Worm (Caenorhabditis elegans) whole organism, L4 larva: ENCODE data around the gene gana-1.

Experiments used
- F26F4.8 ChIP-seq: fragments of 200-800 bp; sonication (Bioruptor generic); conservative IDR thresholded peaks from 2 replicates; pipeline ENCODE4 v1.3.6; 2022; ENCODE audit warnings: missing genetic modification characterization, missing compliant biosample characterization
- F37D6.2 ChIP-seq: sonication (generic microtip); optimal IDR thresholded peaks from 2 replicates; lab custom pipeline; 2016; ENCODE audit warnings: mild to moderate bottlenecking, missing genetic modification characterization, missing compliant biosample characterization
- F44E2.7 ChIP-seq: fragments of 200-800 bp; sonication (Bioruptor generic); IDR thresholded peaks from 2 replicates; pipeline ENCODE4 v2.1.2; 2022; ENCODE audit warnings: missing genetic modification characterization, missing compliant biosample characterization
- T20F7.1 ChIP-seq: fragments of 200-800 bp; sonication (Bioruptor generic); optimal IDR thresholded peaks from 2 replicates; lab custom pipeline; 2018; ENCODE audit warnings: mild to moderate bottlenecking, missing genetic modification characterization, missing compliant biosample characterization
- Y75B8A.6 ChIP-seq: fragments of 200-800 bp; sonication (Bioruptor generic); IDR thresholded peaks from 2 replicates; pipeline ENCODE4 v1.3.6; 2022; ENCODE audit warnings: missing genetic modification reagents, missing genetic modification characterization, missing compliant biosample characterization
- ZK337.2 ChIP-seq: fragments of 200-800 bp; sonication (Bioruptor generic); IDR thresholded peaks from 2 replicates; pipeline ENCODE4 v1.3.6; 2022; ENCODE audit warnings: missing genetic modification reagents, missing genetic modification characterization, missing compliant biosample characterization
- aha-1 ChIP-seq: fragments of 150-350 bp; peaks from one replicate; lab custom pipeline; 2014; ENCODE audit warnings: missing biosample characterization, missing genetic modification characterization
- aly-2 ChIP-seq: sonication (generic microtip); optimal IDR thresholded peaks from 2 replicates; lab custom pipeline; 2018; ENCODE audit warnings: missing biosample characterization, missing genetic modification characterization
- arid-1 ChIP-seq: fragments of 200-800 bp; sonication (Bioruptor generic); conservative IDR thresholded peaks from 2 replicates; pipeline ENCODE4 v1.3.6; 2022; ENCODE audit warnings: missing genetic modification reagents, missing genetic modification characterization, missing compliant biosample characterization
- attf-4 ChIP-seq: sonication (generic microtip); optimal IDR thresholded peaks from 3 replicates; lab custom pipeline; 2017; ENCODE audit warnings: missing biosample characterization, missing genetic modification characterization
- ceh-20 ChIP-seq: fragments of 200-800 bp; sonication (Bioruptor generic); IDR thresholded peaks from 2 replicates; pipeline ENCODE4 v1.3.6; 2022; ENCODE audit warnings: missing genetic modification reagents, missing genetic modification characterization, missing compliant biosample characterization
- ceh-44 ChIP-seq: fragments of 200-800 bp; sonication (Bioruptor generic); IDR thresholded peaks from 2 replicates; pipeline ENCODE4 v1.3.6; 2022; ENCODE audit warnings: missing genetic modification reagents, missing genetic modification characterization, missing compliant biosample characterization
- ctbp-1 ChIP-seq: fragments of 200-800 bp; sonication (Bioruptor generic); IDR thresholded peaks from 2 replicates; pipeline ENCODE4 v1.3.6; 2022; ENCODE audit warnings: missing genetic modification reagents, missing genetic modification characterization, missing compliant biosample characterization
- daf-16 ChIP-seq, 3 experiments: sonication (generic microtip); optimal IDR thresholded peaks; 2 replicates each; lab custom pipeline; 2016 to 2017; ENCODE audit warnings: missing genetic modification characterization in 3 of 3, missing genetic modification reagents in 3 of 3, mild to moderate bottlenecking in 2 of 3, missing compliant biosample characterization in 2 of 3, missing biosample characterization in 1 of 3, moderate library complexity in 1 of 3
- dmd-6 ChIP-seq: fragments of 200-800 bp; sonication (Bioruptor generic); IDR thresholded peaks from 2 replicates; pipeline ENCODE4 v1.3.6; 2022; ENCODE audit warnings: missing genetic modification reagents, missing genetic modification characterization, missing compliant biosample characterization
- dmd-8 ChIP-seq: fragments of 200-800 bp; sonication (Bioruptor generic); IDR thresholded peaks from 2 replicates; pipeline ENCODE4 v1.3.6; 2022; ENCODE audit warnings: missing genetic modification characterization, missing compliant biosample characterization
- dve-1 ChIP-seq: sonication (generic microtip); optimal IDR thresholded peaks from 2 replicates; lab custom pipeline; 2017; ENCODE audit warnings: antibody characterized with exemption, mild to moderate bottlenecking, missing genetic modification characterization, missing compliant biosample characterization; ENCODE audit not compliant: insufficient read depth
- egl-43 ChIP-seq: fragments of 200-800 bp; sonication (Bioruptor generic); IDR thresholded peaks from 2 replicates; pipeline ENCODE4 v1.3.6; 2022; ENCODE audit warnings: missing genetic modification reagents, missing genetic modification characterization, missing compliant biosample characterization
- hif-1 ChIP-seq, 2 experiments: sonication (generic microtip); optimal IDR thresholded peaks; 2 replicates each; lab custom pipeline; 2016 to 2017; ENCODE audit warnings: missing compliant biosample characterization in 2 of 2, missing genetic modification characterization in 2 of 2, missing genetic modification reagents in 2 of 2, missing genotype in 2 of 2, mild to moderate bottlenecking in 1 of 2
- jun-1 ChIP-seq: fragments of 150-350 bp; optimal IDR thresholded peaks from 2 replicates; lab custom pipeline; 2014; ENCODE audit warnings: missing biosample characterization, missing genetic modification reagents, missing genetic modification characterization
- lin-1 ChIP-seq: fragments of 200-800 bp; sonication (Bioruptor generic); IDR thresholded peaks from 2 replicates; pipeline ENCODE4 v1.3.6; 2022; ENCODE audit warnings: missing genetic modification reagents, missing genetic modification characterization, missing compliant biosample characterization
- lin-13 ChIP-seq: fragments of 150-350 bp; optimal IDR thresholded peaks from 2 replicates; lab custom pipeline; 2014; ENCODE audit warnings: missing biosample characterization, missing genetic modification reagents, missing genetic modification characterization
- mdl-1 ChIP-seq, 2 experiments: fragments of 150-350 bp in 1 of 2; sonication (generic microtip) in 1 of 2; optimal IDR thresholded peaks; 2 replicates each; lab custom pipeline; 2014 to 2017; ENCODE audit warnings: missing biosample characterization in 2 of 2, missing genetic modification characterization in 2 of 2
- mep-1 ChIP-seq: fragments of 150-350 bp; sonication (generic microtip); optimal IDR thresholded peaks from 3 replicates; lab custom pipeline; 2014; ENCODE audit warnings: missing biosample characterization, missing genetic modification characterization
- nhr-102 ChIP-seq: sonication (generic microtip); optimal IDR thresholded peaks from 2 replicates; lab custom pipeline; 2016; ENCODE audit warnings: mild to moderate bottlenecking, missing genetic modification characterization, moderate library complexity, missing compliant biosample characterization
- nhr-28 ChIP-seq: fragments of 150-350 bp; optimal IDR thresholded peaks from 2 replicates; lab custom pipeline; 2014; ENCODE audit warnings: missing biosample characterization, missing genetic modification characterization
- nhr-42 ChIP-seq: fragments of 200-800 bp; sonication (Bioruptor generic); IDR thresholded peaks from 2 replicates; pipeline ENCODE4 v1.3.6; 2022; ENCODE audit warnings: missing genetic modification characterization, missing compliant biosample characterization
- nhr-76 ChIP-seq: fragments of 150-350 bp; optimal IDR thresholded peaks from 2 replicates; lab custom pipeline; 2014; ENCODE audit warnings: missing biosample characterization, missing genetic modification characterization
- pha-4 ChIP-seq, 2 experiments: fragments of 150-350 bp in 1 of 2; fragments of 200-800 bp in 1 of 2; sonication (Bioruptor generic) in 1 of 2; IDR thresholded peaks in 1 of 2; optimal IDR thresholded peaks in 1 of 2; 2 replicates each; pipeline versions ENCODE4 v1.3.6 to Lab custom; 2014 to 2022; ENCODE audit warnings: missing genetic modification characterization in 2 of 2, missing genetic modification reagents in 2 of 2, missing biosample characterization in 1 of 2, missing compliant biosample characterization in 1 of 2
- snpc-4 ChIP-seq: fragments of 150-350 bp; optimal IDR thresholded peaks from 2 replicates; lab custom pipeline; 2014; ENCODE audit warnings: missing biosample characterization, missing genetic modification characterization
- spr-3 ChIP-seq: fragments of 200-800 bp; sonication (Bioruptor generic); optimal IDR thresholded peaks from 2 replicates; lab custom pipeline; 2018; ENCODE audit warnings: mild to moderate bottlenecking, missing genetic modification characterization, missing compliant biosample characterization
- tag-97 ChIP-seq: fragments of 200-800 bp; sonication (Bioruptor generic); IDR thresholded peaks from 2 replicates; pipeline ENCODE4 v1.3.6; 2022; ENCODE audit warnings: missing genetic modification characterization, missing compliant biosample characterization
- tra-1 ChIP-seq: fragments of 200-800 bp; sonication (Bioruptor generic); IDR thresholded peaks from 2 replicates; pipeline ENCODE4 v1.3.6; 2022; ENCODE audit warnings: missing genetic modification reagents, missing genetic modification characterization, missing compliant biosample characterization
- unc-62 ChIP-seq, 3 experiments: fragments of 150-350 bp in 1 of 3; sonication (generic microtip); optimal IDR thresholded peaks in 2 of 3; peaks in 1 of 3; 1 replicate in 1 of 3; 2 replicates in 2 of 3; lab custom pipeline; 2014 to 2017; ENCODE audit warnings: missing biosample characterization in 3 of 3, missing genetic modification characterization in 3 of 3, missing genetic modification reagents in 3 of 3, missing genotype in 1 of 3

gana-1 gene

DNA sequence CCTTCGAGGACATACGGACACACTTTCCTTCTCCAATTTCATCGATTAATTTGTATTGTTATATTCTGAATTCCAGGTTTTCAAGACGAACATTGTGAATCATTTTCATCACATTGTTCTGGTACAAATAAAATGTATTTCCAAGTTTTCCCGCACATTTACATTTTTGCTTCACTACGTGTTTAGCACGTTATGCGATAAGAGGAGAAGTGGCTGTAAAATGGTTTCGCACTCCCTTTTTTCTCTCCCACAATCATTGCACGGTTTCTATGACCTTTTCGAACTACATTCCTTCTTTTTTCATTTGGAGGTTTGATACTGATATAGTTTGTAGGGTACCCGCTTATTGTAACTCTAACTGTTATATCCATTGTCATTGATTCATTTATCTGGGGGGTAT is 26.7 kb downstream of the gana-1 start (continued):
- TF ChIP-seq T20F7.1 (GFP tag; lab: Kevin White, UChicago) (no peak), mdl-1 (tag; optimal IDR thresholded peaks at IDR 0.05; lab: Kevin White, UChicago) (peak in 1 of 2 experiments; percentile 13)

DNA sequence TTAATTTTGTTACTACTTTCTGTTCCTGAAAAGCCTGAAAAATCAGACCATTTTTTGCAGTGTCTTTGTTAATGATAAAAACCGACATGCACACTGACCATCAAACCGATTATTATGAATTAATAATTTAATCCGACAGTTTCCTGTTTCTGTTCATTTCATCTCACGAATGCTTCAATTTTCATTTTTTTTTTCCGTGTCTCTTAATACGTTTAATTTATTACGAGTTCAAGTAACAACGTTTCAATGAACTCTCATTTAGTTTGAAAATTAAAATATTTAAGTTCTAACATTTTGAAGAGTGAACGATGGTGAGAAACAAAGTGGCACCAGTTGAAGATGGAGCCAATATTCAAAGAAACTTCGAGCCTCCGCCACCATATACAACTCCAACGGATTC is 27.7 kb downstream of the gana-1 start, which contains the start of gene spin-1:
Gene spin-1, plus strand, starts transcription at position 301 of the 400 bp plus-strand sequence.
- TF ChIP-seq jun-1 (tag; lab: Kevin White, UChicago) (no peak), nhr-102 (tag; lab: Kevin White, UChicago) (no peak), F44E2.7 (GFP tag; lab: Robert Waterston, UW) (no peak), lin-13 (GFP tag; lab: Kevin White, UChicago) (no peak), lin-1 (no peak), aly-2 (tag; lab: Kevin White, UChicago) (no peak), tag-97 (GFP tag; lab: Robert Waterston, UW) (no peak), F37D6.2 (tag; lab: Kevin White, UChicago) (no peak), mep-1 (tag; lab: Kevin White, UChicago) (no peak), nhr-76 (no peak), nhr-42 (GFP tag; lab: Robert Waterston, UW) (no peak)

DNA sequence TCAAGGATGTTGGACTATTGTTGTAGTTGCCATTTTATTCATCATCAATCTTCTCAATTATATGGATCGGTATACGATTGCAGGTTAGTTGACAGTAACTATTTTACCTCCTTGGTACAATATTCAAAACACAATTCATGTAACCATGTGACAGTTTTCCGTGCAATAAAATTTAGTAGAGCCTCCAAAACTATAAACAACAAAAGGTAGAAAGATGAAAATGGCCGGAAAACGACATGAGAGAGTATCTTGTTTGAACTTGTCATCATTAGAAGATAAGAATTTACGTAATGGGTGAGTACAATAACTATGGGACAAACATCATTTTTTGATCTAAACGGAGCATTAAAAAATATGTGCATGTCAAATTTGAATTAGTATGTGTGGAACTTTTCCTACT is 28.1 kb downstream of the gana-1 start:
- TF ChIP-seq ceh-44 (no peak), nhr-28 (tag; lab: Kevin White, UChicago) (peak; percentile 81), spr-3 (GFP tag; lab: Kevin White, UChicago) (no peak), tra-1 (GFP tag; lab: Robert Waterston, UW) (no peak), nhr-42 (GFP tag; lab: Robert Waterston, UW) (no peak), ZK337.2 (GFP tag; lab: Robert Waterston, UW) (no peak), snpc-4 (tag; lab: Kevin White, UChicago) (no peak), dmd-6 (GFP tag; lab: Robert Waterston, UW) (peak; percentile 75), mep-1 (tag; lab: Kevin White, UChicago) (no peak), dmd-8 (GFP tag; lab: Robert Waterston, UW) (no peak), daf-16 (GFP tag; optimal IDR thresholded peaks at IDR 0.05; lab: Kevin White, UChicago) (no peak), daf-16 (tag; optimal IDR thresholded peaks at IDR 0.05; lab: Kevin White, UChicago) (peak; percentile 69), arid-1 (GFP tag; lab: Robert Waterston, UW) (no peak), unc-62 (GFP tag; optimal IDR thresholded peaks at IDR 0.05 in 1 of 2; lab: Kevin White, UChicago) (peak in 1 of 2 experiments; percentile 97), unc-62 (tag; optimal IDR thresholded peaks at IDR 0.05; lab: Kevin White, UChicago) (no peak), dve-1 (peak; percentile 38)

DNA sequence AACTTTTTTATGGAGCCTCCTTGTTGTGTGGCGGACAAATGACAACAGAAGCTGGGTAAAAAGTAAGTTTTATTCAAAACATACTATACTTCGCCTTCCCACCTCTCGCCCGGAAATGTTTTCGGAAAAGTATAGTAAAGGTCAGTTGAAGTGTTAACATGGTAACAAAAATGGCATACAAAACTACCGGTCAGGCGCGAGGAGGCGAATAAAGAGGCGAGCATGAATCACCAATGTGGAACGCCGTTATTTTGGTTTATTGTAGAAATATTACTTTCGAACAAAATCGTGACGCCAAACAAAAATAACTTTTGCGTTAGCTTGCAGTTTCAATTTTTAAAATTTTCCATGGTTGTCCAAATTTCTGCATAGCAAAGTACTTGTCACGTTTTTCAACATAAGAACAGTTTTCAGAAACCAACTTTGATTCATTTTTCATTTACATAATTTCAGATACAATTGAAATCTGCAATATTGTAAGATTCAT is 30.6 kb downstream of the gana-1 start, which contains the start of gene C13C4.8:
Gene C13C4.8, plus strand, starts transcription at position 437 of the 487 bp plus-strand sequence.
- TF ChIP-seq attf-4 (tag; lab: Kevin White, UChicago): no peak
- no peak for TF ChIP-seq pha-4 (GFP tag; IDR thresholded peaks at IDR 0.05; lab: Robert Waterston, UW)
- peak; percentile 9 for TF ChIP-seq pha-4 (tag; optimal IDR thresholded peaks at IDR 0.05; lab: Kevin White, UChicago)
- TF ChIP-seq aha-1 (tag; lab: Kevin White, UChicago): peak; percentile 90
- TF ChIP-seq nhr-28 (tag; lab: Kevin White, UChicago): no peak
- no peak for TF ChIP-seq egl-43 (GFP tag; lab: Robert Waterston, UW)
- no peak for TF ChIP-seq ctbp-1 (GFP tag; lab: Robert Waterston, UW)
- no peak for TF ChIP-seq Y75B8A.6 (GFP tag; lab: Robert Waterston, UW)
- TF ChIP-seq F26F4.8 (GFP tag; lab: Robert Waterston, UW): no peak
- no peak for TF ChIP-seq hif-1 (tag; optimal IDR thresholded peaks at IDR 0.05; lab: Kevin White, UChicago)
- no peak for TF ChIP-seq ceh-20 (GFP tag; lab: Robert Waterston, UW)
- TF ChIP-seq, all 104 proteins: peak for 2
